Fruit fly (Drosophila melanogaster) whole organism, larva: ENCODE data around the gene Tcs3.

Source experiments
- noc ChIP-seq: fragments of 200-800 bp; sonication (Bioruptor generic); optimal IDR thresholded peaks from 3 replicates; lab custom pipeline; 2019; ENCODE audit warnings: missing biosample characterization, mild to moderate bottlenecking, missing genetic modification characterization, moderate library complexity

The Tcs3 gene

dm6 chr3L:16391257-16391656 lies 39.5 kb downstream of the Tcs3 start:
- no peak for TF ChIP-seq noc (tag; lab: Kevin White, UChicago)

dm6 chr3L:16392203-16392800 lies 40.5 kb downstream of the Tcs3 start:
- TF ChIP-seq noc (tag; lab: Kevin White, UChicago) = peak; percentile 8

dm6 chr3L:16392874-16393273 lies 41.1 kb downstream of the Tcs3 start:
- TF ChIP-seq noc (tag; lab: Kevin White, UChicago) = no peak

- TF ChIP-seq noc (tag; lab: Kevin White, UChicago) = no peak
Measured at dm6 chr3L:16393700-16394099, 41.9 kb downstream of the Tcs3 start.

- TF ChIP-seq noc (tag; lab: Kevin White, UChicago) = no peak
Measured at dm6 chr3L:16394506-16394905, 42.7 kb downstream of the Tcs3 start, which contains the start of gene Gagr. TSS of gene Gagr (plus strand) at chr3L:16394586.

- TF ChIP-seq noc (tag; lab: Kevin White, UChicago) = no peak
Measured at dm6 chr3L:16400175-16400574, 48.4 kb downstream of the Tcs3 start, which contains the start of gene CG44836. TSS of gene CG44836 (minus strand) at chr3L:16400275.

dm6 chr3L:16402253-16402652 lies 50.5 kb downstream of the Tcs3 start:
- TF ChIP-seq noc (tag; lab: Kevin White, UChicago) = no peak
